Fruit fly (Drosophila melanogaster) whole organism, wandering third instar larva: ENCODE results near the gene Syp.

ENCODE experiments used
- Abd-B ChIP-seq: fragments of >200 bp; optimal IDR thresholded peaks from 2 replicates; lab custom pipeline; 2017; ENCODE audit warnings: missing biosample characterization, missing genetic modification characterization
- CG32264 ChIP-seq: fragments of 200-800 bp; sonication (Bioruptor generic); optimal IDR thresholded peaks from 2 replicates; lab custom pipeline; 2016; ENCODE audit warnings: missing biosample characterization, missing genetic modification characterization
- CG9705 ChIP-seq: fragments of 200-800 bp; sonication (Bioruptor generic); optimal IDR thresholded peaks from 2 replicates; lab custom pipeline; 2018; ENCODE audit warnings: missing biosample characterization, mild to moderate bottlenecking, missing genetic modification characterization
- CrebA ChIP-seq: fragments of 200-800 bp; sonication (Bioruptor generic); optimal IDR thresholded peaks from 2 replicates; lab custom pipeline; 2016; ENCODE audit warnings: missing biosample characterization, mild to moderate bottlenecking, missing genetic modification characterization, borderline replicate concordance
- Dfd ChIP-seq: fragments of >200 bp; optimal IDR thresholded peaks from 2 replicates; lab custom pipeline; 2017; ENCODE audit warnings: missing biosample characterization, missing genetic modification characterization
- Dif ChIP-seq: fragments of 200-275, 200-300 bp; sonication (Bioruptor generic); optimal IDR thresholded peaks from 2 replicates; lab custom pipeline; 2018; ENCODE audit warnings: missing biosample characterization, missing genetic modification characterization; ENCODE audit not compliant: partially characterized antibody
- GATAd ChIP-seq: sonication (Bioruptor generic); optimal IDR thresholded peaks from 2 replicates; lab custom pipeline; 2016; ENCODE audit warnings: missing biosample characterization, missing genetic modification characterization
- HLH106 ChIP-seq: fragments of 200-800 bp; optimal IDR thresholded peaks from 3 replicates; lab custom pipeline; 2019; ENCODE audit warnings: missing biosample characterization, mild to moderate bottlenecking, missing genetic modification characterization, moderate library complexity
- Hnf4 ChIP-seq: fragments of 200-800 bp; sonication (Bioruptor generic); optimal IDR thresholded peaks from 2 replicates; lab custom pipeline; 2016; ENCODE audit warnings: missing biosample characterization, mild to moderate bottlenecking, missing genetic modification characterization
- Hr78 ChIP-seq: fragments of >200 bp; optimal IDR thresholded peaks from 2 replicates; lab custom pipeline; 2017; ENCODE audit warnings: missing biosample characterization, missing genetic modification characterization
- Hr83 ChIP-seq: fragments of 200-300 bp; sonication (Bioruptor generic); optimal IDR thresholded peaks from 2 replicates; lab custom pipeline; 2016; ENCODE audit warnings: missing biosample characterization, mild to moderate bottlenecking, missing genetic modification characterization, moderate library complexity; ENCODE audit not compliant: poor library complexity, severe bottlenecking
- Jra ChIP-seq: sonication (Bioruptor generic); optimal IDR thresholded peaks from 2 replicates; lab custom pipeline; 2016; ENCODE audit warnings: missing biosample characterization, missing genetic modification characterization
- Mio ChIP-seq: sonication (Bioruptor generic); optimal IDR thresholded peaks from 2 replicates; lab custom pipeline; 2016; ENCODE audit warnings: missing biosample characterization, missing genetic modification characterization
- Myc ChIP-seq: fragments of >200 bp; optimal IDR thresholded peaks from 2 replicates; lab custom pipeline; 2017
- N ChIP-seq: fragments of >200 bp; optimal IDR thresholded peaks from 2 replicates; lab custom pipeline; 2018; ENCODE audit warnings: missing biosample characterization, missing external identifiers, missing genetic modification characterization
- OdsH ChIP-seq: fragments of 200-800 bp; sonication (Bioruptor generic); optimal IDR thresholded peaks from 2 replicates; lab custom pipeline; 2016; ENCODE audit warnings: missing biosample characterization, mild to moderate bottlenecking, missing genetic modification characterization
- Rel ChIP-seq, 2 experiments: fragments of 200-800 bp; sonication (Bioruptor generic) in 1 of 2; optimal IDR thresholded peaks; 2 replicates in 1 of 2; 3 replicates in 1 of 2; lab custom pipeline; 2016 to 2019; ENCODE audit warnings: mild to moderate bottlenecking in 2 of 2, missing biosample characterization in 2 of 2, missing genetic modification characterization in 2 of 2, moderate library complexity in 1 of 2
- Sp1 ChIP-seq: fragments of 200-800 bp; sonication (Bioruptor generic); optimal IDR thresholded peaks from 3 replicates; lab custom pipeline; 2019; ENCODE audit warnings: missing biosample characterization, mild to moderate bottlenecking, missing genetic modification characterization, moderate library complexity
- Vsx2 ChIP-seq: fragments of 200-300, 225-300 bp; sonication (Bioruptor generic); optimal IDR thresholded peaks from 2 replicates; lab custom pipeline; 2018; ENCODE audit warnings: missing biosample characterization, missing genetic modification characterization; ENCODE audit not compliant: partially characterized antibody
- br ChIP-seq: fragments of 200-800 bp; sonication (Bioruptor generic); optimal IDR thresholded peaks from 2 replicates; lab custom pipeline; 2016; ENCODE audit warnings: missing biosample characterization, missing genetic modification characterization
- brk ChIP-seq: fragments of 200-800 bp; sonication (Bioruptor generic); optimal IDR thresholded peaks from 2 replicates; lab custom pipeline; 2016; ENCODE audit warnings: missing biosample characterization, mild to moderate bottlenecking, missing genetic modification characterization
- dl ChIP-seq, 2 experiments: fragments of 175-275, 200-275 bp in 1 of 2; fragments of 200-275 bp in 1 of 2; sonication (Bioruptor generic); optimal IDR thresholded peaks; lab custom pipeline; 2018; ENCODE audit warnings: mild to moderate bottlenecking in 2 of 2, missing biosample characterization in 2 of 2, missing genetic modification characterization in 2 of 2, moderate library complexity in 2 of 2; ENCODE audit not compliant: partially characterized antibody in 2 of 2, insufficient read depth in 1 of 2
- dmrt93B ChIP-seq: fragments of 200-800 bp; sonication (Bioruptor generic); optimal IDR thresholded peaks from 2 replicates; lab custom pipeline; 2018; ENCODE audit warnings: missing biosample characterization, mild to moderate bottlenecking, missing genetic modification characterization
- dsf ChIP-seq: sonication (Bioruptor generic); optimal IDR thresholded peaks from 2 replicates; lab custom pipeline; 2016; ENCODE audit warnings: missing biosample characterization, missing genetic modification characterization, borderline replicate concordance
- ey ChIP-seq: fragments of 200-800 bp; sonication (Bioruptor generic); optimal IDR thresholded peaks from 2 replicates; lab custom pipeline; 2016; ENCODE audit warnings: missing biosample characterization, missing genetic modification characterization
- foxo ChIP-seq, 2 experiments: fragments of 200-800 bp; sonication (Bioruptor generic); optimal IDR thresholded peaks; 2 replicates in 1 of 2; 3 replicates in 1 of 2; lab custom pipeline; 2016 to 2017; ENCODE audit warnings: missing biosample characterization in 2 of 2, missing genetic modification characterization in 2 of 2
- fru ChIP-seq: fragments of 200-800 bp; sonication (Bioruptor generic); optimal IDR thresholded peaks from 3 replicates; lab custom pipeline; 2016; ENCODE audit warnings: missing biosample characterization, mild to moderate bottlenecking, missing genetic modification characterization
- h ChIP-seq: fragments of 200-800 bp; sonication (Bioruptor generic); optimal IDR thresholded peaks from 3 replicates; lab custom pipeline; 2016; ENCODE audit warnings: missing biosample characterization, mild to moderate bottlenecking, missing genetic modification characterization
- jim ChIP-seq: fragments of 175-275, 200-325 bp; sonication (Bioruptor generic); optimal IDR thresholded peaks from 2 replicates; lab custom pipeline; 2016; ENCODE audit warnings: missing biosample characterization, mild to moderate bottlenecking, missing genetic modification characterization
- lola ChIP-seq: fragments of >200 bp; optimal IDR thresholded peaks from 2 replicates; lab custom pipeline; 2017; ENCODE audit warnings: missing biosample characterization, missing genetic modification characterization
- pan ChIP-seq: fragments of >200 bp; optimal IDR thresholded peaks from 2 replicates; lab custom pipeline; 2017
- psq ChIP-seq: fragments of 200-800 bp; sonication (Bioruptor generic); optimal IDR thresholded peaks from 3 replicates; lab custom pipeline; 2017; ENCODE audit warnings: missing biosample characterization, mild to moderate bottlenecking, missing genetic modification characterization, moderate library complexity
- rgr ChIP-seq: fragments of 200-800 bp; sonication (Bioruptor generic); optimal IDR thresholded peaks from 3 replicates; lab custom pipeline; 2016; ENCODE audit warnings: missing biosample characterization, mild to moderate bottlenecking, missing genetic modification characterization
- sage ChIP-seq: fragments of 200-800 bp; sonication (Bioruptor generic); optimal IDR thresholded peaks from 2 replicates; lab custom pipeline; 2016; ENCODE audit warnings: missing biosample characterization, mild to moderate bottlenecking, missing genetic modification characterization
- sv ChIP-seq: fragments of 200-800 bp; sonication (Bioruptor generic); optimal IDR thresholded peaks from 3 replicates; lab custom pipeline; 2016; ENCODE audit warnings: missing biosample characterization, missing genetic modification characterization
- tai ChIP-seq: sonication (Bioruptor generic); optimal IDR thresholded peaks from 2 replicates; lab custom pipeline; 2016; ENCODE audit warnings: missing biosample characterization, missing genetic modification characterization
- usp ChIP-seq: fragments of >200 bp; optimal IDR thresholded peaks from 2 replicates; lab custom pipeline; 2017; ENCODE audit warnings: missing biosample characterization, missing genetic modification characterization
- woc ChIP-seq: sonication (Bioruptor generic); optimal IDR thresholded peaks from 2 replicates; lab custom pipeline; 2016; ENCODE audit warnings: missing biosample characterization, mild to moderate bottlenecking, missing genetic modification characterization

The Syp gene

DNA sequence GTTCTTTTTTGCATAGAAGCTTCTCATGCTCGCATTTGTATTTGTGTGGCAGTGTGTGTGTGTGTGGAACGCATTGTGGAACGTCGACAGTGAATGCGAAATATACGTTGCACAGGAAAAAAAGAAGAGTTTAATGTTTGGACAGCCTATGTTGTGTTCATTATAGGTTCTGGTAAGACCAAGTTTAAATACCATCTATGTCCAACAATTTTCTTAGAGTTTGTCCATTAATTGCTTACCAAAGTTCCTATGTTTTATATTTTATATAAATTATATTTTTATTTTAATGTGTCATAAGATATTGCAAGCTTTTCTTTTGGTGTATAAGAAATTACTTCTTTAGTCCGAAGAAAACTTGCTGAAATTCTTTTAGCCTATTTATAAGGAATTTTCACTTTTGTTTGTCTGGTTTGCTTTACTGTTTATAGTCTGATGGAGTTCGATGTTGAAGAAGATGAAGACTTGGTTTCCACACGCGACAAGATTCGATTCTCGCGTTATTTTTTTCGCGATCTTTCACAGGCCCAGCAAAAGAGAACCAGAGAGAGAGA, 25.6 kb downstream of the Syp start (continued):
- TF ChIP-seq dl (GFP tag; optimal IDR thresholded peaks at IDR 0.05; lab: Kevin White, UChicago; ENCODE audit: insufficient read depth in 1 of 2, partially characterized antibody in 2 of 2): no peak

DNA sequence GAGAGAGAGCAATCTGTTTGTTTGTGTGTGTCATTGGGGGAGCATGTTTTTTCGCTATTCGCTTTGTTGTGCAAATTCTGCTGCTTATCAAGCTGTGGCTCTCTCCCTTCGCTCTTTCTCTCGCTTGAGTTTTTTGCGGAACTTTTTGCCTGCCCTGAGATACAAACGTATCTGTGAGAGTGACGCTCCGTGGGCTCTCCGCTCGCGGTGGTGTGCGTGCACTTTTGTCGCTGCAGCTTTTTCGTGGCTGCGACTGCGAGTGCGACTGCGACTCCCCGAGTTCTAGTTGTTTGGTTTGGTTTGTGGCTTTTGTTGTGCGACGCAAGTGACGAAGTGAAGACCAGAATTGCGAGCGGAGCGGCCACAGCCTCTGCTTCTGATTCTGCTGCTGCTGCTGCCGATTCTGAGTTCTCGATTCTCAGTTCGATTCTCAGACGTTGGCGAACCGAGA, 26.2 kb downstream of the Syp start:
- TF ChIP-seq usp: no peak
- TF ChIP-seq CG9705 (GFP tag; lab: Kevin White, UChicago): no peak
- TF ChIP-seq OdsH: no peak
- TF ChIP-seq ey (GFP tag; lab: Kevin White, UChicago): no peak
- no peak for TF ChIP-seq Hnf4 (GFP tag; lab: Kevin White, UChicago)
- TF ChIP-seq Jra: peak; percentile 47
- TF ChIP-seq dsf (GFP tag; lab: Kevin White, UChicago): no peak
- no peak for TF ChIP-seq fru (GFP tag; lab: Kevin White, UChicago)
- peak; percentile 92 for TF ChIP-seq CrebA (GFP tag; lab: Kevin White, UChicago)
- no peak for TF ChIP-seq lola (GFP tag; lab: Kevin White, UChicago)
- TF ChIP-seq Dif (GFP tag; lab: Kevin White, UChicago): peak; percentile 95
- no peak for TF ChIP-seq Hr78 (GFP tag; lab: Kevin White, UChicago)
- peak; percentile 51 for TF ChIP-seq h (GFP tag; lab: Kevin White, UChicago)
- TF ChIP-seq woc (GFP tag; lab: Kevin White, UChicago): no peak
- TF ChIP-seq HLH106 (tag; lab: Kevin White, UChicago): peak; percentile 3
- TF ChIP-seq tai (GFP tag; lab: Kevin White, UChicago): no peak
- peak; percentile 61 for TF ChIP-seq CG32264 (GFP tag; lab: Kevin White, UChicago)
- peak; percentile 94 for TF ChIP-seq Rel (GFP tag; optimal IDR thresholded peaks at IDR 0.05; lab: Kevin White, UChicago)
- peak; percentile 65 for TF ChIP-seq Rel (tag; optimal IDR thresholded peaks at IDR 0.05; lab: Kevin White, UChicago)
- TF ChIP-seq psq (GFP tag; lab: Kevin White, UChicago): peak; percentile 79
- TF ChIP-seq Mio (GFP tag; lab: Kevin White, UChicago): no peak
- TF ChIP-seq Hr83 (GFP tag; lab: Kevin White, UChicago): peak; percentile 1
- peak; percentile 36 for TF ChIP-seq Sp1 (GFP tag; lab: Kevin White, UChicago)
- peak in 1 of 2 experiments; percentile 89 for TF ChIP-seq foxo (GFP tag; optimal IDR thresholded peaks at IDR 0.05; lab: Kevin White, UChicago)
- TF ChIP-seq sv (GFP tag; lab: Kevin White, UChicago): no peak
- TF ChIP-seq Abd-B (GFP tag; lab: Kevin White, UChicago): no peak
- no peak for TF ChIP-seq Dfd (GFP tag; lab: Kevin White, UChicago)
- peak; percentile 43 for TF ChIP-seq br (GFP tag; lab: Kevin White, UChicago)
- TF ChIP-seq Vsx2 (GFP tag; lab: Kevin White, UChicago): peak; percentile 85
- TF ChIP-seq dmrt93B (GFP tag; lab: Kevin White, UChicago): no peak
- no peak for TF ChIP-seq Myc (lab: Kevin White, UChicago)
- TF ChIP-seq sage (GFP tag; lab: Kevin White, UChicago): peak; percentile 84
- TF ChIP-seq rgr (GFP tag; lab: Kevin White, UChicago): peak; percentile 19
- TF ChIP-seq GATAd: no peak
- no peak for TF ChIP-seq jim
- TF ChIP-seq dl (GFP tag; optimal IDR thresholded peaks at IDR 0.05; lab: Kevin White, UChicago; ENCODE audit: insufficient read depth in 1 of 2, partially characterized antibody in 2 of 2): peak; percentile 84 to 88
- no peak for TF ChIP-seq pan (lab: Kevin White, UChicago)
- peak; percentile 25 for TF ChIP-seq N (GFP tag; lab: Kevin White, UChicago)
- peak; percentile 76 for TF ChIP-seq brk (GFP tag; lab: Kevin White, UChicago)
